Fruit fly (Drosophila melanogaster) whole organism, embryonic: Measurements from ENCODE around the gene CG4364.

Source experiments
- CG30431 ChIP-seq: fragments of 200-800 bp; sonication (Bioruptor generic); optimal IDR thresholded peaks from 2 replicates; lab custom pipeline; 2017; ENCODE audit warnings: missing biosample characterization, missing genetic modification characterization
- CG8924 ChIP-seq: fragments of 200-800 bp; optimal IDR thresholded peaks from 3 replicates; lab custom pipeline; 2019; ENCODE audit warnings: missing biosample characterization, mild to moderate bottlenecking, missing genetic modification characterization, moderate library complexity
- Eip74EF ChIP-seq, 2 experiments: fragments of 200-800 bp in 1 of 2; fragments of >200 bp in 1 of 2; sonication (Bioruptor generic) in 1 of 2; optimal IDR thresholded peaks; 2 replicates each; lab custom pipeline; 2017 to 2019; ENCODE audit warnings: missing biosample characterization in 2 of 2, missing genetic modification characterization in 2 of 2, mild to moderate bottlenecking in 1 of 2, moderate library complexity in 1 of 2
- Hr78 ChIP-seq, 2 experiments: fragments of 200-800 bp in 1 of 2; fragments of >200 bp in 1 of 2; sonication (Bioruptor generic) in 1 of 2; optimal IDR thresholded peaks; 2 replicates each; lab custom pipeline; 2017 to 2019; ENCODE audit warnings: missing biosample characterization in 2 of 2, missing genetic modification characterization in 2 of 2, mild to moderate bottlenecking in 1 of 2, moderate library complexity in 1 of 2
- ind ChIP-seq: fragments of 200-800 bp; sonication (Bioruptor generic); optimal IDR thresholded peaks from 3 replicates; lab custom pipeline; 2016; ENCODE audit warnings: missing biosample characterization, missing genetic modification characterization
- lola ChIP-seq, 3 experiments: fragments of >200 bp in 2 of 3; fragments of 200-800 bp in 1 of 3; sonication (Bioruptor generic) in 1 of 3; optimal IDR thresholded peaks; 2 replicates each; lab custom pipeline; 2017 to 2019; ENCODE audit warnings: missing biosample characterization in 3 of 3, missing genetic modification characterization in 3 of 3, mild to moderate bottlenecking in 1 of 3, moderate library complexity in 1 of 3
- salm ChIP-seq: fragments of 200-800 bp; sonication (Bioruptor generic); optimal IDR thresholded peaks from 2 replicates; lab custom pipeline; 2018; ENCODE audit warnings: missing biosample characterization, mild to moderate bottlenecking, missing genetic modification characterization

DNA sequence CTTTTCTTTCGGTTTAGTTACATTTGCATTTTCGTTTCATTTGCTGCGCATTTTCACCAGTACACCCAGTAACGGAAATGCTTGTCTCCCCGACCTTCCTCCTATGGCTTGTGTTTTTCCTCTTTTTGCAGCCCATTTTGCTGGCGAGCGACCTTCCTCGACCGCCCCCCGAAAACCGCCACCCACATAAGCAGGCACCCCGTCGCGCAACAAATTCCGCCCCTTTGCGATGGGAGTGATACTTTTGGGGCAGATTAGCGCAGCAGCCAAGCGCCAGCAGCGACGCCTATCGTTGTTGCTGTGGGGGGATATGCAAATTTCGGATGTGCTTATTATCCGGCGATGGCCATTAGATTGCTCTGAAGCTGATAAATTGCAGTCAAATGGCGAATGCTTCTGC is 37.8 kb downstream of the CG4364 start:
- TF ChIP-seq CG30431 (GFP tag; lab: Kevin White, UChicago) (no peak), salm (tag; lab: Kevin White, UChicago) (no peak), CG8924 (no peak), Hr78 (GFP tag; optimal IDR thresholded peaks at IDR 0.05; lab: Kevin White, UChicago) (no peak), Eip74EF (GFP tag; optimal IDR thresholded peaks at IDR 0.05; lab: Kevin White, UChicago) (no peak), ind (GFP tag; lab: Kevin White, UChicago) (no peak), lola (GFP tag; optimal IDR thresholded peaks at IDR 0.05; lab: Kevin White, UChicago) (no peak)
